Worm (Caenorhabditis elegans) whole organism, mixed stage, embryonic: Measurements from ENCODE around the gene F40F8.11.

Experiments used
- bed-3 ChIP-seq: fragments of 200-800 bp; sonication (Bioruptor generic); optimal IDR thresholded peaks from 3 replicates; lab custom pipeline; 2018; ENCODE audit warnings: mild to moderate bottlenecking, missing genetic modification characterization, moderate library complexity, missing compliant biosample characterization
- blmp-1 ChIP-seq: fragments of 150-350 bp; optimal IDR thresholded peaks from 2 replicates; lab custom pipeline; 2014; ENCODE audit warnings: missing biosample characterization, missing genetic modification characterization
- cnd-1 ChIP-seq: fragments of 200-800 bp; sonication (Bioruptor generic); optimal IDR thresholded peaks from 2 replicates; lab custom pipeline; 2018; ENCODE audit warnings: mild to moderate bottlenecking, missing genetic modification characterization, missing compliant biosample characterization
- elt-1 ChIP-seq: sonication (generic microtip); optimal IDR thresholded peaks from 2 replicates; lab custom pipeline; 2017; ENCODE audit warnings: missing genetic modification characterization, mild to moderate bottlenecking, missing compliant biosample characterization, antibody characterized with exemption, moderate library complexity, borderline replicate concordance; ENCODE audit not compliant: insufficient read depth
- ham-2 ChIP-seq: fragments of 200-800 bp; sonication (Bioruptor generic); optimal IDR thresholded peaks from 2 replicates; lab custom pipeline; 2018; ENCODE audit warnings: mild to moderate bottlenecking, missing genetic modification characterization, missing compliant biosample characterization
- mab-5 ChIP-seq: fragments of 150-350 bp; optimal IDR thresholded peaks from 2 replicates; lab custom pipeline; 2014; ENCODE audit warnings: missing biosample characterization, missing genetic modification characterization
- pha-4 ChIP-seq: fragments of 150-350 bp; optimal IDR thresholded peaks from 2 replicates; lab custom pipeline; 2018; ENCODE audit warnings: missing biosample characterization, missing genetic modification reagents, missing genetic modification characterization
- snpc-4 ChIP-seq: fragments of 150-350 bp; optimal IDR thresholded peaks from 2 replicates; lab custom pipeline; 2014; ENCODE audit warnings: missing biosample characterization, missing genetic modification characterization
- sptf-1 ChIP-seq: sonication (generic microtip); optimal IDR thresholded peaks from 2 replicates; lab custom pipeline; 2017; ENCODE audit warnings: mild to moderate bottlenecking, missing genetic modification characterization, moderate library complexity, missing compliant biosample characterization
- unc-120 ChIP-seq: sonication (generic microtip); optimal IDR thresholded peaks from 2 replicates; lab custom pipeline; 2017; ENCODE audit warnings: missing genetic modification characterization, missing compliant biosample characterization; ENCODE audit not compliant: poor library complexity, severe bottlenecking
- ztf-11 ChIP-seq: fragments of 150-350 bp; optimal IDR thresholded peaks from 2 replicates; lab custom pipeline; 2014; ENCODE audit warnings: missing biosample characterization, missing genetic modification characterization

- TF ChIP-seq bed-3 (GFP tag; lab: Kevin White, UChicago) = no peak
- no peak for TF ChIP-seq sptf-1 (tag; lab: Kevin White, UChicago)
- no peak for TF ChIP-seq pha-4 (tag; lab: Kevin White, UChicago)
- no peak for TF ChIP-seq mab-5 (tag; lab: Kevin White, UChicago)
- TF ChIP-seq ham-2 (GFP tag; lab: Kevin White, UChicago) = no peak
- TF ChIP-seq cnd-1 (tag; lab: Kevin White, UChicago) = no peak
- no peak for TF ChIP-seq ztf-11 (tag; lab: Kevin White, UChicago)
- TF ChIP-seq elt-1 = no peak
- TF ChIP-seq unc-120 (tag; lab: Kevin White, UChicago) = no peak
- no peak for TF ChIP-seq snpc-4
- no peak for TF ChIP-seq blmp-1 (tag; lab: Kevin White, UChicago)
Observed at ce11 chrII:11149866-11150685, 17.7 kb upstream of the F40F8.11 start.
